Worm (Caenorhabditis elegans) whole organism, young adult: ENCODE results near the gene sox-3.
A peak's percentile ranks its signal among the peaks of the same experiment; 100 is the strongest.

ENCODE experiments used
- C17E4.6 ChIP-seq: fragments of 200-800 bp; sonication (Bioruptor generic); IDR thresholded peaks from 2 replicates; pipeline ENCODE4 v1.3.6; 2022; ENCODE audit warnings: missing genetic modification reagents, missing genetic modification characterization, missing compliant biosample characterization
- D2030.7 ChIP-seq: fragments of 200-800 bp; sonication (Bioruptor generic); IDR thresholded peaks from 2 replicates; pipeline ENCODE4 v1.3.6; 2022; ENCODE audit warnings: missing genetic modification reagents, missing genetic modification characterization, missing compliant biosample characterization
- F10E7.11 ChIP-seq: sonication (generic microtip); optimal IDR thresholded peaks from 2 replicates; lab custom pipeline; 2017; ENCODE audit warnings: mild to moderate bottlenecking, missing genetic modification characterization, moderate library complexity, missing compliant biosample characterization
- K11D2.4 ChIP-seq: fragments of 200-800 bp; sonication (Bioruptor generic); IDR thresholded peaks from 2 replicates; pipeline ENCODE4 v1.3.6; 2022; ENCODE audit warnings: missing genetic modification reagents, missing genetic modification characterization, missing compliant biosample characterization
- T07F8.4 ChIP-seq: sonication (generic microtip); optimal IDR thresholded peaks from 2 replicates; lab custom pipeline; 2016; ENCODE audit warnings: mild to moderate bottlenecking, missing genetic modification characterization, moderate library complexity, missing compliant biosample characterization
- Y53G8AR.9 ChIP-seq: fragments of 200-800 bp; sonication (Bioruptor generic); conservative IDR thresholded peaks from 2 replicates; pipeline ENCODE4 v1.3.6; 2022; ENCODE audit warnings: missing genetic modification reagents, missing genetic modification characterization, missing compliant biosample characterization
- Y56A3A.18 ChIP-seq: fragments of 200-800 bp; sonication (Bioruptor generic); IDR thresholded peaks from 2 replicates; pipeline ENCODE4 v1.3.6; 2022; ENCODE audit warnings: missing genetic modification reagents, missing genetic modification characterization, missing compliant biosample characterization
- attf-5 ChIP-seq: fragments of 200-800 bp; sonication (Bioruptor generic); optimal IDR thresholded peaks from 2 replicates; lab custom pipeline; 2018; ENCODE audit warnings: mild to moderate bottlenecking, missing genetic modification characterization, missing compliant biosample characterization
- ccch-3 ChIP-seq: fragments of 200-800 bp; sonication (Bioruptor generic); optimal IDR thresholded peaks from 2 replicates; lab custom pipeline; 2018; ENCODE audit warnings: mild to moderate bottlenecking, missing genetic modification characterization, missing compliant biosample characterization
- ceh-91 ChIP-seq: fragments of 200-800 bp; sonication (Bioruptor generic); IDR thresholded peaks from 2 replicates; pipeline ENCODE4 v1.3.6; 2022; ENCODE audit warnings: missing genetic modification reagents, missing genetic modification characterization, missing compliant biosample characterization
- chd-7 ChIP-seq: sonication (generic microtip); optimal IDR thresholded peaks from 2 replicates; lab custom pipeline; 2016; ENCODE audit warnings: mild to moderate bottlenecking, missing genetic modification characterization, moderate library complexity, missing compliant biosample characterization
- dox-1 ChIP-seq: fragments of 200-800 bp; sonication (Bioruptor generic); IDR thresholded peaks from 2 replicates; pipeline ENCODE4 v1.3.6; 2022; ENCODE audit warnings: missing genetic modification reagents, missing genetic modification characterization, missing compliant biosample characterization
- hlh-26 ChIP-seq: fragments of 200-800 bp; sonication (Bioruptor generic); conservative IDR thresholded peaks from 2 replicates; pipeline ENCODE4 v1.3.6; 2022; ENCODE audit warnings: missing genetic modification reagents, missing genetic modification characterization, missing compliant biosample characterization
- hmg-1.2 ChIP-seq: fragments of 200-800 bp; sonication (Bioruptor generic); IDR thresholded peaks from 2 replicates; pipeline ENCODE4 v1.3.6; 2022; ENCODE audit warnings: missing genetic modification reagents, missing genetic modification characterization, missing compliant biosample characterization
- hsf-1 ChIP-seq: fragments of 200-800 bp; sonication (Bioruptor generic); IDR thresholded peaks from 2 replicates; pipeline ENCODE4 v1.3.6; 2022; ENCODE audit warnings: missing genetic modification reagents, missing genetic modification characterization, missing compliant biosample characterization
- madf-3 ChIP-seq: fragments of 200-800 bp; sonication (Bioruptor generic); IDR thresholded peaks from 2 replicates; pipeline ENCODE4 v1.3.6; 2022; ENCODE audit warnings: missing genetic modification reagents, missing genetic modification characterization, missing compliant biosample characterization
- madf-8 ChIP-seq: fragments of 200-800 bp; sonication (Bioruptor generic); conservative IDR thresholded peaks from 2 replicates; pipeline ENCODE4 v1.3.6; 2022; ENCODE audit warnings: missing genetic modification reagents, missing genetic modification characterization, missing compliant biosample characterization
- nfya-1 ChIP-seq: sonication (generic microtip); optimal IDR thresholded peaks from 2 replicates; lab custom pipeline; 2017; ENCODE audit warnings: antibody characterized with exemption, missing compliant biosample characterization, missing genetic modification characterization, borderline replicate concordance; ENCODE audit not compliant: insufficient read depth
- nhr-80 ChIP-seq: sonication (generic microtip); optimal IDR thresholded peaks from 2 replicates; lab custom pipeline; 2016; ENCODE audit warnings: missing genetic modification characterization, missing compliant biosample characterization
- pbrm-1 ChIP-seq: fragments of 200-800 bp; sonication (Bioruptor generic); IDR thresholded peaks from 2 replicates; pipeline ENCODE4 v1.3.6; 2022; ENCODE audit warnings: missing genetic modification reagents, missing genetic modification characterization, missing compliant biosample characterization
- rpc-1 ChIP-seq, 2 experiments: fragments of 150-350 bp in 1 of 2; sonication (generic microtip) in 1 of 2; optimal IDR thresholded peaks; 2 replicates each; lab custom pipeline; 2014 to 2018; ENCODE audit warnings: missing biosample characterization in 1 of 2, missing genetic modification characterization in 1 of 2, missing genetic modification reagents in 1 of 2, missing genotype in 1 of 2
- snpc-1.1 ChIP-seq: sonication (generic microtip); optimal IDR thresholded peaks from 2 replicates; lab custom pipeline; 2017; ENCODE audit warnings: missing genetic modification characterization, mild to moderate bottlenecking, missing compliant biosample characterization, antibody characterized with exemption, moderate library complexity, missing genotype, missing genetic modification reagents; ENCODE audit not compliant: insufficient read depth
- snpc-4 ChIP-seq, 5 experiments: fragments of 150-350 bp in 1 of 5; sonication (generic microtip) in 4 of 5; optimal IDR thresholded peaks; 2 replicates each; lab custom pipeline; 2014 to 2018; ENCODE audit warnings: missing genetic modification characterization in 5 of 5, missing biosample characterization in 3 of 5, antibody characterized with exemption in 2 of 5, mild to moderate bottlenecking in 2 of 5, missing compliant biosample characterization in 2 of 5, missing genotype in 2 of 5, moderate library complexity in 2 of 5, missing genetic modification reagents in 1 of 5
- sptf-2 ChIP-seq: fragments of 200-800 bp; sonication (Bioruptor generic); optimal IDR thresholded peaks from 2 replicates; lab custom pipeline; 2018; ENCODE audit warnings: mild to moderate bottlenecking, missing genetic modification characterization, missing compliant biosample characterization
- tlf-1 ChIP-seq: fragments of 200-800 bp; sonication (Bioruptor generic); optimal IDR thresholded peaks from 2 replicates; lab custom pipeline; 2018; ENCODE audit warnings: mild to moderate bottlenecking, missing genetic modification characterization, missing compliant biosample characterization
- zfh-2 ChIP-seq: fragments of 200-800 bp; sonication (Bioruptor generic); conservative IDR thresholded peaks from 2 replicates; pipeline ENCODE4 v1.3.6; 2022; ENCODE audit warnings: missing genetic modification reagents, missing genetic modification characterization, missing compliant biosample characterization
- zim-3 ChIP-seq: sonication (generic microtip); optimal IDR thresholded peaks from 2 replicates; lab custom pipeline; 2017; ENCODE audit warnings: mild to moderate bottlenecking, missing genetic modification characterization, moderate library complexity, missing compliant biosample characterization

The sox-3 gene

ce11 chrX:14729319-14729718 is 36.5 kb upstream of the sox-3 start, which contains the start of gene tsp-8 (continued):
- no peak for TF ChIP-seq zim-3 (tag; lab: Kevin White, UChicago)

- 0 out of 2 replicates have a peak, but pooled peaks have one; percentile 43 for TF ChIP-seq K11D2.4 (GFP tag; lab: Robert Waterston, UW)
- no peak for TF ChIP-seq chd-7 (tag; lab: Kevin White, UChicago)
- TF ChIP-seq zfh-2 (GFP tag; lab: Robert Waterston, UW), result peak; percentile 77
- TF ChIP-seq, all 124 proteins: peak for 2
These were observed 32.1 kb upstream of the sox-3 start for ce11 chrX:14724935-14725334.

ce11 chrX:14724139-14724538 is 31.3 kb upstream of the sox-3 start:
- TF ChIP-seq hsf-1, result peak; percentile 94

ce11 chrX:14721098-14721497 is 28.3 kb upstream of the sox-3 start, which contains the start of gene F33C8.2:
TSS of gene F33C8.2 (plus strand) at chrX:14721398.
- TF ChIP-seq dox-1 (GFP tag; lab: Robert Waterston, UW), result no peak
- no peak for TF ChIP-seq tlf-1 (GFP tag; lab: Kevin White, UChicago)
- no peak for TF ChIP-seq D2030.7
- TF ChIP-seq sptf-2 (GFP tag; lab: Kevin White, UChicago), result no peak
- no peak for TF ChIP-seq madf-8 (GFP tag; lab: Robert Waterston, UW)
- no peak for TF ChIP-seq Y56A3A.18
- no peak for TF ChIP-seq nhr-80 (tag; lab: Kevin White, UChicago)
- TF ChIP-seq nfya-1, result no peak
- TF ChIP-seq zim-3 (tag; lab: Kevin White, UChicago), result no peak
- TF ChIP-seq ccch-3 (GFP tag; lab: Kevin White, UChicago), result no peak
- no peak for TF ChIP-seq ceh-91
- TF ChIP-seq pbrm-1 (GFP tag; lab: Robert Waterston, UW), result no peak
- TF ChIP-seq Y53G8AR.9 (GFP tag; lab: Robert Waterston, UW), result no peak
- no peak for TF ChIP-seq C17E4.6
- no peak for TF ChIP-seq madf-3 (GFP tag; lab: Robert Waterston, UW)

- no peak for TF ChIP-seq attf-5 (GFP tag; lab: Kevin White, UChicago)
- no peak for TF ChIP-seq F10E7.11
- peak; percentile 64 for TF ChIP-seq snpc-1.1
- TF ChIP-seq rpc-1 (optimal IDR thresholded peaks at IDR 0.05; lab: Kevin White, UChicago), result no peak
- TF ChIP-seq rpc-1 (tag; optimal IDR thresholded peaks at IDR 0.05; lab: Kevin White, UChicago), result peak; percentile 35
- TF ChIP-seq T07F8.4 (tag; lab: Kevin White, UChicago), result no peak
- TF ChIP-seq nfya-1, result no peak
- no peak for TF ChIP-seq hlh-26 (GFP tag; lab: Robert Waterston, UW)
- TF ChIP-seq snpc-4 (GFP tag; optimal IDR thresholded peaks at IDR 0.05; lab: Kevin White, UChicago), result peak; percentile 76
- TF ChIP-seq snpc-4 (tag; optimal IDR thresholded peaks at IDR 0.05; lab: Kevin White, UChicago), result peak in 3 of 4 experiments; percentile 46 to 85 (median 73)
These were observed 25.0 kb upstream of the sox-3 start for ce11 chrX:14717782-14718181.

ce11 chrX:14715459-14715858 is 22.7 kb upstream of the sox-3 start:
- TF ChIP-seq hmg-1.2 (GFP tag; lab: Robert Waterston, UW), result peak; percentile 37; the same call in 1 of the 2 replicates
- TF ChIP-seq snpc-4 (GFP tag; optimal IDR thresholded peaks at IDR 0.05; lab: Kevin White, UChicago), result no peak
- TF ChIP-seq snpc-4 (tag; optimal IDR thresholded peaks at IDR 0.05; lab: Kevin White, UChicago), result peak in 3 of 4 experiments; percentile 29 to 92 (median 91)
- no peak for TF ChIP-seq dox-1 (GFP tag; lab: Robert Waterston, UW)
